Worm (Caenorhabditis elegans) whole organism, L1 larva: ENCODE results near the gene F41E7.6.

Experiments
- C34B4.2 ChIP-seq: sonication (generic microtip); optimal IDR thresholded peaks from 2 replicates; lab custom pipeline; 2017; ENCODE audit warnings: mild to moderate bottlenecking, missing genetic modification characterization, missing compliant biosample characterization
- ama-1 ChIP-seq: fragments of 150-350 bp; optimal IDR thresholded peaks from 2 replicates; lab custom pipeline; 2014
- ceh-88 ChIP-seq: fragments of 200-800 bp; sonication (Bioruptor generic); IDR thresholded peaks from 2 replicates; pipeline ENCODE4 v1.3.6; 2022; ENCODE audit warnings: missing genetic modification characterization, missing compliant biosample characterization
- ces-1 ChIP-seq: fragments of 150-350 bp; optimal IDR thresholded peaks from 2 replicates; lab custom pipeline; 2014; ENCODE audit warnings: missing biosample characterization, missing genetic modification reagents, missing genetic modification characterization
- fos-1 ChIP-seq: fragments of 150-350 bp; optimal IDR thresholded peaks from 2 replicates; lab custom pipeline; 2014; ENCODE audit warnings: missing biosample characterization, missing genetic modification characterization
- lin-35 ChIP-seq, 2 experiments: fragments of 150-350 bp; optimal IDR thresholded peaks; 2 replicates each; lab custom pipeline; 2014; ENCODE audit warnings: missing biosample characterization in 2 of 2, missing genetic modification characterization in 2 of 2, missing genetic modification reagents in 2 of 2
- lsy-2 ChIP-seq, 2 experiments: fragments of 150-350 bp; optimal IDR thresholded peaks; 2 replicates each; lab custom pipeline; 2014; ENCODE audit warnings: missing biosample characterization in 2 of 2, missing genetic modification characterization in 2 of 2
- rnt-1 ChIP-seq: sonication (generic microtip); optimal IDR thresholded peaks from 2 replicates; lab custom pipeline; 2016; ENCODE audit warnings: mild to moderate bottlenecking, missing genetic modification characterization, moderate library complexity, missing compliant biosample characterization
- swsn-7 ChIP-seq: sonication (generic microtip); optimal IDR thresholded peaks from 2 replicates; lab custom pipeline; 2016; ENCODE audit warnings: missing genetic modification characterization, missing compliant biosample characterization
- tlp-1 ChIP-seq: fragments of 150-350 bp; optimal IDR thresholded peaks from 2 replicates; lab custom pipeline; 2014; ENCODE audit warnings: missing biosample characterization, missing genetic modification characterization
- unc-130 ChIP-seq: fragments of 150-350 bp; optimal IDR thresholded peaks from 2 replicates; lab custom pipeline; 2017; ENCODE audit warnings: missing biosample characterization, missing genetic modification characterization, inconsistent platforms
- ztf-11 ChIP-seq, 2 experiments: sonication (generic microtip); optimal IDR thresholded peaks; 2 replicates each; lab custom pipeline; 2016 to 2017; ENCODE audit warnings: missing genetic modification characterization in 2 of 2, missing biosample characterization in 1 of 2, missing compliant biosample characterization in 1 of 2

DNA sequence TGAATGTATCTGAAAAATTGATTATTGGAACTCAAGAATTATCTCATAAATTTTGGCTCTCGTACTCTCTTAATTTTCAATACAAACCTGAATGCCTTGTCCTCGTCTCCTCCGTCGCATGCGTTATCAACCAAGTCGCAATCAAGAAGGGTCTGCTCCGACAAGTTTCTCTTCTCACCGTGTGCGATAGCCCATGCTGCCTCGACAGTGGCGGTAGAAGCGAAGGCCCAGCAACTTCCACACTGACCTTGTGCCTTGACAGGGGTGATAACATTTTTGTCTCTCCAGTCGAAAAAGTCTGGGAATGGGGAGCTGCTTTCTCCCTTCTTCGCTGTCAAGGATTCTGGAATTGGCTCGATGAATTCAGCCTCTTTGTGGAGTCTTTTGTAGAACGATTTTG is 29.8 kb upstream of the F41E7.6 start:
- TF ChIP-seq tlp-1 (no peak), rnt-1 (no peak), ceh-88 (GFP tag; lab: Robert Waterston, UW) (no peak), C34B4.2 (tag; lab: Kevin White, UChicago) (no peak), fos-1 (tag; lab: Kevin White, UChicago) (no peak), ama-1 (lab: Kevin White, UChicago) (no peak), ces-1 (GFP tag; lab: Kevin White, UChicago) (no peak), unc-130 (no peak), lsy-2 (tag; optimal IDR thresholded peaks at IDR 0.05; lab: Kevin White, UChicago) (no peak), swsn-7 (no peak), ztf-11 (tag; optimal IDR thresholded peaks at IDR 0.05; lab: Kevin White, UChicago) (no peak), lin-35 (GFP tag; optimal IDR thresholded peaks at IDR 0.05; lab: Kevin White, UChicago) (no peak)
